Worm (Caenorhabditis elegans) whole organism, early embryonic: Measurements from ENCODE around the gene ttr-13.

ENCODE experiments used
- B0310.2 ChIP-seq: sonication (generic microtip); optimal IDR thresholded peaks from 2 replicates; lab custom pipeline; 2016; ENCODE audit warnings: mild to moderate bottlenecking, missing genetic modification characterization, missing compliant biosample characterization
- F13C5.2 ChIP-seq: sonication (generic microtip); optimal IDR thresholded peaks from 2 replicates; lab custom pipeline; 2017; ENCODE audit warnings: mild to moderate bottlenecking, missing genetic modification characterization, inconsistent platforms, missing compliant biosample characterization
- aly-1 ChIP-seq: sonication (generic microtip); optimal IDR thresholded peaks from 2 replicates; lab custom pipeline; 2016; ENCODE audit warnings: missing genetic modification characterization, missing compliant biosample characterization
- ama-1 ChIP-seq: fragments of 150-350 bp; optimal IDR thresholded peaks from 2 replicates; lab custom pipeline; 2014
- ceh-13 ChIP-seq: fragments of 200-800 bp; sonication (Bioruptor generic); optimal IDR thresholded peaks from 2 replicates; lab custom pipeline; 2018; ENCODE audit warnings: mild to moderate bottlenecking, missing genetic modification characterization, missing compliant biosample characterization
- ceh-36 ChIP-seq: sonication (generic microtip); optimal IDR thresholded peaks from 2 replicates; lab custom pipeline; 2016; ENCODE audit warnings: missing genetic modification characterization, inconsistent platforms, missing compliant biosample characterization
- ets-7 ChIP-seq: sonication (generic microtip); optimal IDR thresholded peaks from 2 replicates; lab custom pipeline; 2016; ENCODE audit warnings: missing genotype, missing genetic modification characterization, missing compliant biosample characterization
- flt-1 ChIP-seq: fragments of 200-800 bp; sonication (Bioruptor generic); IDR thresholded peaks from 2 replicates; pipeline ENCODE4 v1.3.6; 2022; ENCODE audit warnings: missing genetic modification characterization, missing compliant biosample characterization
- hmbx-1 ChIP-seq: sonication (generic microtip); optimal IDR thresholded peaks from 2 replicates; lab custom pipeline; 2016; ENCODE audit warnings: mild to moderate bottlenecking, missing genetic modification characterization, missing compliant biosample characterization
- hmg-4 ChIP-seq: fragments of 200-800 bp; sonication (Bioruptor generic); optimal IDR thresholded peaks from 2 replicates; lab custom pipeline; 2018; ENCODE audit warnings: mild to moderate bottlenecking, missing genetic modification characterization, missing compliant biosample characterization
- hnd-1 ChIP-seq: sonication (generic microtip); optimal IDR thresholded peaks from 2 replicates; lab custom pipeline; 2016; ENCODE audit warnings: missing genetic modification characterization, missing compliant biosample characterization
- pes-1 ChIP-seq: fragments of 200-800 bp; sonication (Bioruptor generic); IDR thresholded peaks from 2 replicates; pipeline ENCODE4 v1.3.6; 2022; ENCODE audit warnings: missing genetic modification reagents, missing genetic modification characterization, missing compliant biosample characterization
- scrt-1 ChIP-seq: fragments of 200-800 bp; sonication (Bioruptor generic); IDR thresholded peaks from 2 replicates; pipeline ENCODE4 v1.3.6; 2022; ENCODE audit warnings: missing genetic modification characterization, missing compliant biosample characterization
- sea-1 ChIP-seq: fragments of 200-800 bp; sonication (Bioruptor generic); conservative IDR thresholded peaks from 2 replicates; pipeline ENCODE4 v1.3.6; 2022; ENCODE audit warnings: missing genetic modification characterization, missing compliant biosample characterization
- tbx-11 ChIP-seq: fragments of 200-800 bp; sonication (Bioruptor generic); IDR thresholded peaks from 2 replicates; pipeline ENCODE4 v1.3.6; 2022; ENCODE audit warnings: missing genetic modification characterization, missing compliant biosample characterization
- tbx-37 ChIP-seq: fragments of 200-800 bp; sonication (Bioruptor generic); conservative IDR thresholded peaks from 2 replicates; pipeline ENCODE4 v1.3.6; 2022; ENCODE audit warnings: missing genetic modification reagents, missing genetic modification characterization, missing compliant biosample characterization
- tra-4 ChIP-seq: sonication (generic microtip); optimal IDR thresholded peaks from 2 replicates; lab custom pipeline; 2017; ENCODE audit warnings: missing genetic modification characterization, missing compliant biosample characterization

Gene ttr-13

ce11 chrV:20633619-20634018, 3.1 kb downstream of the ttr-13 start, which contains the start of gene F46B3.15:
TSS of gene F46B3.15 (minus strand) at chrV:20633719.
- no peak for TF ChIP-seq tbx-37 (GFP tag; lab: Robert Waterston, UW)
- no peak for TF ChIP-seq ceh-36 (tag; lab: Kevin White, UChicago)
- no peak for TF ChIP-seq scrt-1 (GFP tag; lab: Robert Waterston, UW)
- TF ChIP-seq ama-1 (lab: Kevin White, UChicago), result no peak
- TF ChIP-seq hnd-1 (tag; lab: Kevin White, UChicago), result no peak
- TF ChIP-seq hmg-4 (GFP tag; lab: Kevin White, UChicago), result no peak
- TF ChIP-seq ets-7 (tag; lab: Kevin White, UChicago), result no peak
- no peak for TF ChIP-seq B0310.2 (tag; lab: Kevin White, UChicago)
- TF ChIP-seq tra-4 (tag; lab: Kevin White, UChicago), result no peak
- TF ChIP-seq sea-1 (GFP tag; lab: Robert Waterston, UW), result no peak
- TF ChIP-seq ceh-13, result no peak
- TF ChIP-seq F13C5.2 (tag; lab: Kevin White, UChicago), result no peak
- TF ChIP-seq pes-1, result no peak
- TF ChIP-seq tbx-11 (GFP tag; lab: Robert Waterston, UW), result no peak
- no peak for TF ChIP-seq aly-1 (tag; lab: Kevin White, UChicago)
- no peak for TF ChIP-seq flt-1 (GFP tag; lab: Robert Waterston, UW)
- no peak for TF ChIP-seq hmbx-1

- TF ChIP-seq hmg-4 (GFP tag; lab: Kevin White, UChicago) (no peak), ceh-36 (tag; lab: Kevin White, UChicago) (no peak), ceh-13 (no peak), flt-1 (GFP tag; lab: Robert Waterston, UW) (no peak), F13C5.2 (tag; lab: Kevin White, UChicago) (no peak)
Measured at ce11 chrV:20631255-20631654, 5.5 kb downstream of the ttr-13 start, which contains the start of gene F46B3.14. TSS of gene F46B3.14 (minus strand) at chrV:20631355.

- TF ChIP-seq tbx-37 (GFP tag; lab: Robert Waterston, UW) (no peak), B0310.2 (tag; lab: Kevin White, UChicago) (no peak), pes-1 (no peak), tra-4 (tag; lab: Kevin White, UChicago) (no peak), tbx-11 (GFP tag; lab: Robert Waterston, UW) (no peak), ets-7 (tag; lab: Kevin White, UChicago) (no peak), scrt-1 (GFP tag; lab: Robert Waterston, UW) (no peak), ceh-13 (no peak), ama-1 (lab: Kevin White, UChicago) (no peak), sea-1 (GFP tag; lab: Robert Waterston, UW) (no peak)
Measured at ce11 chrV:20626043-20626761, 10.6 kb downstream of the ttr-13 start, which contains the start of the genes F46B3.9 and srz-18. TSS of gene F46B3.9 (minus strand) at chrV:20626143. TSS of gene srz-18 (plus strand) at chrV:20626711.

ce11 chrV:20625260-20625659, 11.5 kb downstream of the ttr-13 start:
- TF ChIP-seq aly-1 (tag; lab: Kevin White, UChicago), result no peak
- no peak for TF ChIP-seq ceh-36 (tag; lab: Kevin White, UChicago)
- no peak for TF ChIP-seq hmg-4 (GFP tag; lab: Kevin White, UChicago)

ce11 chrV:20623060-20623459, 13.7 kb downstream of the ttr-13 start, which contains the start of gene F46B3.8:
TSS of gene F46B3.8 (minus strand) at chrV:20623160.
- no peak for TF ChIP-seq ets-7 (tag; lab: Kevin White, UChicago)
- TF ChIP-seq scrt-1 (GFP tag; lab: Robert Waterston, UW), result no peak
- no peak for TF ChIP-seq tbx-11 (GFP tag; lab: Robert Waterston, UW)
- TF ChIP-seq F13C5.2 (tag; lab: Kevin White, UChicago), result no peak
- TF ChIP-seq aly-1 (tag; lab: Kevin White, UChicago), result no peak
- no peak for TF ChIP-seq flt-1 (GFP tag; lab: Robert Waterston, UW)
- no peak for TF ChIP-seq tra-4 (tag; lab: Kevin White, UChicago)
- TF ChIP-seq ceh-36 (tag; lab: Kevin White, UChicago), result no peak

- no peak for TF ChIP-seq ets-7 (tag; lab: Kevin White, UChicago)
- no peak for TF ChIP-seq hmg-4 (GFP tag; lab: Kevin White, UChicago)
- no peak for TF ChIP-seq B0310.2 (tag; lab: Kevin White, UChicago)
- no peak for TF ChIP-seq F13C5.2 (tag; lab: Kevin White, UChicago)
- no peak for TF ChIP-seq tra-4 (tag; lab: Kevin White, UChicago)
- no peak for TF ChIP-seq flt-1 (GFP tag; lab: Robert Waterston, UW)
- no peak for TF ChIP-seq scrt-1 (GFP tag; lab: Robert Waterston, UW)
- no peak for TF ChIP-seq sea-1 (GFP tag; lab: Robert Waterston, UW)
- TF ChIP-seq tbx-37 (GFP tag; lab: Robert Waterston, UW), result no peak
- no peak for TF ChIP-seq ceh-13
Measured at ce11 chrV:20618632-20619031, 18.1 kb downstream of the ttr-13 start, which contains the start of gene F46B3.7. TSS of gene F46B3.7 (minus strand) at chrV:20618732.

- TF ChIP-seq pes-1, result no peak
- no peak for TF ChIP-seq tra-4 (tag; lab: Kevin White, UChicago)
- TF ChIP-seq scrt-1 (GFP tag; lab: Robert Waterston, UW), result no peak
- no peak for TF ChIP-seq tbx-37 (GFP tag; lab: Robert Waterston, UW)
Measured at ce11 chrV:20609494-20609893, 27.3 kb downstream of the ttr-13 start, which contains the start of gene grd-2. TSS of gene grd-2 (plus strand) at chrV:20609794.
